Fruit fly (Drosophila melanogaster) ovary, adult (tissue): ENCODE results near the gene Gcn2.
A peak's percentile ranks its signal among the peaks of the same experiment; 100 is the strongest.

ENCODE experiments used
- CG17801 ChIP-seq: fragments of 200-800 bp; optimal IDR thresholded peaks from 2 replicates; lab custom pipeline; 2019; ENCODE audit warnings: missing biosample characterization, mild to moderate bottlenecking, missing genetic modification characterization, moderate library complexity; ENCODE audit not compliant: partially characterized antibody

Gcn2 gene

dm6 chr3R:31395222-31395831 is at the start of gene Gcn2, which contains the start of gene Ugt35D1:
TSS of gene Gcn2 (plus strand) at chr3R:31395660.
TSS of gene Ugt35D1 (minus strand) at chr3R:31395304.
- TF ChIP-seq CG17801 (GFP tag; lab: Kevin White, UChicago): no peak

DNA sequence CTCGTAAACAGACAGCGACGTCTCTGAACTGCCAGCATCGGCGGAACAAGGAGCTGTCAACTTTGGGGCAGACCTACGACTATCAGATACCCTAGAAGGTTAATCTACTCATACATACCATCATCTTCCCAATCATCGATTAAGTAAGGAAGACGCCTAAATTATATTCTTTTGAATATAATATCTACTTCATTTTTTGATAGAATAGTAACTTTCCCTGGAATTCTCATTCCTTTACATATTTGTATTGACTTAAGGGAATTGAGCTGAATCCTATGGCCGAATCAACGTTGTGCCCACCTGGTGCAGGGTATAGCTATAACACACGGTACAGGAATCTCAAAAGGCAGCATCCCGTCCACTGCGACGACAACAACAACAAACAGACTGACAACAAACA is 48.8 kb upstream of the Gcn2 start:
- no peak for TF ChIP-seq CG17801 (GFP tag; lab: Kevin White, UChicago)

dm6 chr3R:31363615-31364014 is 31.8 kb upstream of the Gcn2 start:
- TF ChIP-seq CG17801 (GFP tag; lab: Kevin White, UChicago): no peak

dm6 chr3R:31369054-31369453 is 26.4 kb upstream of the Gcn2 start:
- no peak for TF ChIP-seq CG17801 (GFP tag; lab: Kevin White, UChicago)

DNA sequence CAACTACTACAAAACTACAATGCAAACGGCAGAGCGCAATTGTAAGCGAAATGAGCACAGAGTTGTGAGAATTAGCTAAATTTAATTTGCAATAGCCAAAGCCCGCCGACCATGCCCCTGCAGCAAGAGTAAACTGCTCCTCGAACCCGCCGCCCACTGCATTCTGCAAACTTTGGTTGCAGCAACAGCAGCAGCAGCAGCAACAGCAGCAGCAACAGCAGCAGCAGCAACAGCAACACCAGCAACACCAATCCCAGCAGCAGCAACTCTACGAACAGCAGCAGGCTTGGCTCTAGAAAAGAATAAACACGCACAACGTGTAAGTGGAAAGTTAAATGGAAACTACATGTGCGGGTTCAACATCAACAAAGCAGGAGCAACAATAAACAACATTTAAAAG is 25.3 kb upstream of the Gcn2 start:
- TF ChIP-seq CG17801 (GFP tag; lab: Kevin White, UChicago): no peak

DNA sequence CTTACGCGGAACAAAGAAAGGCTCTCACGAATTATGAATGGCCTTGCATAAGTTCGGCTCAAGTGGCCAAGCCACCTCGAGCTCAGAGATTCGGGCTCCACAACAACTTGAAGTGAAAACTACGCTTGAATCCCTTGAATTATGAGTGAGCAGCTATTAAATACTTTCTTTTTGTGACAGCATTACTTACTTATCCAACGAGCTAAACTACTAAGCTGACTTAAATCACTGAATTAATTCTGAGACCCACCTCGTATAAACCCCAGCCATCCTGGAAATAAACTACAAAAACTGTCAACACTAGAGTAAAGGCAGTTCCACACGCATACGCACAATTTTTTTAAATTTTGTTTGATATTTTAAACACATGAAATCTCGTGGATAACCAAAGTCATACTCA is 23.3 kb upstream of the Gcn2 start, which contains the start of gene gskt:
Gene gskt, plus strand, starts transcription at position 301 of the 400 bp plus-strand sequence.
- TF ChIP-seq CG17801 (GFP tag; lab: Kevin White, UChicago): no peak

DNA sequence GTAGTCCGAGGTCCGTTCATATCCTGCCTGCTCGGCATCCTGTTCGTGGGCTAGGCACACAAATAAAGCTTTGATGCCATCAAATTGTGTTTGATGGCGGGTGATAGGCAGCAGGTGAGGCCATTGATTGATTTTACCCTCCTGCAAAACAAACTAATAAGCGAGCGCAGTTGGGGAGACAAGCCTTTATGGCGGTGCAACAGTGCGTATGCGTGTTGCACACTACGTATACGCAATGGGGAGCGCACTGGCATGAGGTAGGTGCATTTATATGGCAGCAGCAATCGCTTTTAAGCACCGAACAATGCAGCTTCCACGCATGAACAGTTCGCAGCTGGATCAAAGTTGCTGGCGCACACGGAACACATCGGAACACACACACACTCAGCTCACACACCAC is 15.0 kb upstream of the Gcn2 start:
- no peak for TF ChIP-seq CG17801 (GFP tag; lab: Kevin White, UChicago)

DNA sequence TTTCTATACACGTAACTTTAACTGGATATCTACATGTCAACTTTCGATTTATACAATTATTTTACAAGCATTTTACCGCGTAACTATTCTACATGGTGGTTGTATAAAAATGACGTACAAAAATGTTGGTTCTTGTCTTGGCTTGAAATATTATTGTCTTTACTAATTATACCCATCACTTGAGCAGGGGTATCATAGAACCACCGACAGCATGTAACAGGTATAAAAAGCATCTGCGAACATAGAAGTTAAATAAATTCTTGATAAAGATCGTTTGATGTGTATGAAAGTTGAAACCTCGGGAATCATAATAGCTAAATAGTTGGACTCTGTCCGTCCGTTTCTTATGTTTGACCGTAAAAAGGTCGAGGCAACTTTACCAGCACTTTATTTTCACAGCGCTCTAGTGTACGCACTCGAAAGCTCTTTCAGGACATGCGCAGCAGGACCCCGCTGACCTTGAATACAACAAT is 14.2 kb upstream of the Gcn2 start:
- TF ChIP-seq CG17801 (GFP tag; lab: Kevin White, UChicago): no peak

DNA sequence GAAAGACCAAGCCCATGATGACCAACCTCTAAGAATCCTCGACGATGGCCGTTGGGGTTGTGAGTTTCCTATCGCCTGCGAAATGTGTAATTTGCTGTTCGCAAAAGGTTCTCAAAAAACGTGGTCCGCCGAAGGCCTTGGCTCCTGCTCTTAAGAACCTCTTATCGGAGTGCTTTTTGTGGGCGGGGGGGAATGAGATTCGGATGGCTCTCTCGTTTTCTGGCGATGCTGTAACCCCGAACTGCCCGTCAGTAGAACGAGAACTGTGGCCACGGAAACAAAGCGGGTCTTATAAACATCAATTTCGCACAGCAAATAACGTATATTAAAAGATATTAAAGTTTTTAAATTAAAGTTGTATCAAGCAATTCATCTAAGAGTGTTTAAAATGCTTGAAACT is 13.6 kb upstream of the Gcn2 start, which contains the start of gene CG1607:
Gene CG1607, plus strand, starts transcription at position 249 of the 400 bp plus-strand sequence.
- TF ChIP-seq CG17801 (GFP tag; lab: Kevin White, UChicago): no peak

DNA sequence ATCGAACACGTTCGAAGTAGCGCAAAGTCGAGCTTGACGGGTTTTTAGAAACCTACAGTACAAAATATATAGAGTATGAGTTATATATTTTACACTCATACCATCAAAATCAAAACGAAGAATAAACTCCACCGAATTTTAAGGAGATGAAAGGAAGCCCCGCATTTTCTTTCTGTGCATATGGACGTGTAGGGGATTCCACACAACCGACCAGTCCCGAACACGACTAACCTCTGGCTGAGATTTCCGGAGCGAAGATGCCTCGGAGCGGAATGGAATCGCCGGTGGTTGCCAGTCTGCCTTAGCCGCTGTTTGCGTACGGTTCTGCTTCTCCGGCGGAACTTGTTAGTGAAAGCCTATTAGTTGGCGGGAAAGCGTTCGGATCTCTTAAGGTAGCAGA is 11.4 kb upstream of the Gcn2 start:
- no peak for TF ChIP-seq CG17801 (GFP tag; lab: Kevin White, UChicago)

- TF ChIP-seq CG17801 (GFP tag; lab: Kevin White, UChicago): no peak
Observed at dm6 chr3R:31385820-31386330, 9.6 kb upstream of the Gcn2 start.

dm6 chr3R:31393427-31393826 is 2.0 kb upstream of the Gcn2 start, which contains the start of gene CG31204:
TSS of gene CG31204 (minus strand) at chr3R:31393527.
- no peak for TF ChIP-seq CG17801 (GFP tag; lab: Kevin White, UChicago)

dm6 chr3R:31404499-31405276 is 9.2 kb downstream of the Gcn2 start, which contains the start of gene Gprk2:
TSS of gene Gprk2 (plus strand) at chr3R:31405245.
- peak; percentile 97 for TF ChIP-seq CG17801 (GFP tag; lab: Kevin White, UChicago)

DNA sequence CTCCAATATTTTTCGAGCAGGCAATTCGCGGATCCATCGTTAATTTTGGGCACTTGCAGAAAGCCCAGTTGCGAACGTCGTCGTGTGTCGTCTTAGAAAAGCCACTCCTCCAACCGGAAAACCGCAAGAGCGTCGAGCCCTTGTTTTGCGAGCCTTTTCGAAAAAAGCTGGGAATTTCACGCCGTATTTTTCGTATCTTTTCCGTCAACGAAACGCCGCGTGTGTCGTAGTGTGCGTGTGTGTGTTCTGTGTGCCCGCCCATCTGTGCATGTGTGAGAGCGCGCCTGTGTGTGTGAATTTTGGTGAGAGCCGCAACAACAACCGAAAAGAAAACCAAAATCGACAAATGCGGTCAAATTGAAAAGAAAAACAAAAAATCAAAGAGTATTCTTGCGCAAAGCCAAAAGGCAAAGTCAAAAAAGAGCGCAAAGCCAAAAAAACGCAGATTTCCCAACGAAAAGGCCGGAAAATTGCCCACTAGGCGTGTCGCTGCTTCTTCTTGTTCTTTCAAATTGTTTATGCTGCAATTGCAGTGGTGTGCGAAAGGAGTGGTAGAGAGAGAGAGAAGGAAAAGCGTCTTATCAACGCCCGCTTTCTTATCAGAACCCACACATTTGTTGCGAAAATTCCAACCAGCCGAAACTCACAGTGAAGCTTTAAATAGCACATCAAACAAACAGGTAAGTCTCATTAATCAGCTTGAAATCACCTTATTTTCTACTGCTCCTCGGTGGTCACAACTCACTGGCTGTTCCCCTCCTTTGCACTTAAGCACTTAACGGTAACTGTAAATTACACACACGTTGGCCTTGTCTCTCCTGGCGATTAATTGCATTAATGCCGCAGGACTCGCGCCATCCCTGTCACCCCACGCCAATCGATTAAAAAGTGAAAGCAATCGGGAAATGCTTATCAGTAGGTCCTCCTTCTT is 10.1 kb downstream of the Gcn2 start, which contains the start of gene PNPase:
Gene PNPase, minus strand, starts transcription at position 176 of the 931 bp plus-strand sequence.
- no peak for TF ChIP-seq CG17801 (GFP tag; lab: Kevin White, UChicago)
